Worm (Caenorhabditis elegans) whole organism, early embryonic: ENCODE data around the gene H23L24.4.

Experiments used
- B0310.2 ChIP-seq: sonication (generic microtip); optimal IDR thresholded peaks from 2 replicates; lab custom pipeline; 2016; ENCODE audit warnings: mild to moderate bottlenecking, missing genetic modification characterization, missing compliant biosample characterization
- F13C5.2 ChIP-seq: sonication (generic microtip); optimal IDR thresholded peaks from 2 replicates; lab custom pipeline; 2017; ENCODE audit warnings: mild to moderate bottlenecking, missing genetic modification characterization, inconsistent platforms, missing compliant biosample characterization
- aly-1 ChIP-seq: sonication (generic microtip); optimal IDR thresholded peaks from 2 replicates; lab custom pipeline; 2016; ENCODE audit warnings: missing genetic modification characterization, missing compliant biosample characterization
- ama-1 ChIP-seq: fragments of 150-350 bp; optimal IDR thresholded peaks from 2 replicates; lab custom pipeline; 2014
- ceh-13 ChIP-seq: fragments of 200-800 bp; sonication (Bioruptor generic); optimal IDR thresholded peaks from 2 replicates; lab custom pipeline; 2018; ENCODE audit warnings: mild to moderate bottlenecking, missing genetic modification characterization, missing compliant biosample characterization
- ceh-36 ChIP-seq: sonication (generic microtip); optimal IDR thresholded peaks from 2 replicates; lab custom pipeline; 2016; ENCODE audit warnings: missing genetic modification characterization, inconsistent platforms, missing compliant biosample characterization
- ets-7 ChIP-seq: sonication (generic microtip); optimal IDR thresholded peaks from 2 replicates; lab custom pipeline; 2016; ENCODE audit warnings: missing genotype, missing genetic modification characterization, missing compliant biosample characterization
- flt-1 ChIP-seq: fragments of 200-800 bp; sonication (Bioruptor generic); IDR thresholded peaks from 2 replicates; pipeline ENCODE4 v1.3.6; 2022; ENCODE audit warnings: missing genetic modification characterization, missing compliant biosample characterization
- hmbx-1 ChIP-seq: sonication (generic microtip); optimal IDR thresholded peaks from 2 replicates; lab custom pipeline; 2016; ENCODE audit warnings: mild to moderate bottlenecking, missing genetic modification characterization, missing compliant biosample characterization
- hmg-4 ChIP-seq: fragments of 200-800 bp; sonication (Bioruptor generic); optimal IDR thresholded peaks from 2 replicates; lab custom pipeline; 2018; ENCODE audit warnings: mild to moderate bottlenecking, missing genetic modification characterization, missing compliant biosample characterization
- hnd-1 ChIP-seq: sonication (generic microtip); optimal IDR thresholded peaks from 2 replicates; lab custom pipeline; 2016; ENCODE audit warnings: missing genetic modification characterization, missing compliant biosample characterization
- pes-1 ChIP-seq: fragments of 200-800 bp; sonication (Bioruptor generic); IDR thresholded peaks from 2 replicates; pipeline ENCODE4 v1.3.6; 2022; ENCODE audit warnings: missing genetic modification reagents, missing genetic modification characterization, missing compliant biosample characterization
- scrt-1 ChIP-seq: fragments of 200-800 bp; sonication (Bioruptor generic); IDR thresholded peaks from 2 replicates; pipeline ENCODE4 v1.3.6; 2022; ENCODE audit warnings: missing genetic modification characterization, missing compliant biosample characterization
- sea-1 ChIP-seq: fragments of 200-800 bp; sonication (Bioruptor generic); conservative IDR thresholded peaks from 2 replicates; pipeline ENCODE4 v1.3.6; 2022; ENCODE audit warnings: missing genetic modification characterization, missing compliant biosample characterization
- tbx-11 ChIP-seq: fragments of 200-800 bp; sonication (Bioruptor generic); IDR thresholded peaks from 2 replicates; pipeline ENCODE4 v1.3.6; 2022; ENCODE audit warnings: missing genetic modification characterization, missing compliant biosample characterization
- tbx-37 ChIP-seq: fragments of 200-800 bp; sonication (Bioruptor generic); conservative IDR thresholded peaks from 2 replicates; pipeline ENCODE4 v1.3.6; 2022; ENCODE audit warnings: missing genetic modification reagents, missing genetic modification characterization, missing compliant biosample characterization
- tra-4 ChIP-seq: sonication (generic microtip); optimal IDR thresholded peaks from 2 replicates; lab custom pipeline; 2017; ENCODE audit warnings: missing genetic modification characterization, missing compliant biosample characterization

H23L24.4 gene

DNA sequence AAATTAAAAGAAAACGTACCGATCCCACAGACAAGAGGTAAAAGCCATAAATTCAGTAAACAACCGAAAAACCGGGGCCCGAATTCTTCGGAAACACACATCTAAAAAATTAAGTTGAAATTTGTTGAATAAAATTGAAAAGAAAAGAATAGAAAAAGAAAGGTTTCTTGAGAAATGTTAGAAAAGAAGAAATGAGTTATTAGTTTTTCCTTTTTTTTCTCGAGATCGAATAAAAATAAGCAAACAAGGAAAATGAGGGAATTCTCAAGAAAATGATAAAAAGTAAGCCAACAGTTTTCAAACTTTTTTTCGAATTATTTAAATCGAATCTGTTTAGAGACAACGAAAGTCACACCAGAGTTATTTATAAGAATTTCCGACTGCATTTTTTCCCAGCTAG, at the start of gene H23L24.4:
Gene H23L24.4, minus strand, starts transcription at position 101 of the 400 bp plus-strand sequence.
- TF ChIP-seq ceh-13 (GFP tag; lab: Kevin White, UChicago) (no peak), tbx-11 (GFP tag; lab: Robert Waterston, UW) (no peak), tra-4 (tag; lab: Kevin White, UChicago) (no peak), hmbx-1 (tag; lab: Kevin White, UChicago) (no peak), ama-1 (lab: Kevin White, UChicago) (no peak), pes-1 (GFP tag; lab: Robert Waterston, UW) (no peak), flt-1 (GFP tag; lab: Robert Waterston, UW) (no peak), tbx-37 (GFP tag; lab: Robert Waterston, UW) (no peak), B0310.2 (tag; lab: Kevin White, UChicago) (no peak), sea-1 (GFP tag; lab: Robert Waterston, UW) (no peak), scrt-1 (no peak), F13C5.2 (tag; lab: Kevin White, UChicago) (no peak), ets-7 (tag; lab: Kevin White, UChicago) (no peak), hmg-4 (no peak), hnd-1 (tag; lab: Kevin White, UChicago) (no peak), aly-1 (tag; lab: Kevin White, UChicago) (no peak), ceh-36 (tag; lab: Kevin White, UChicago) (no peak)

DNA sequence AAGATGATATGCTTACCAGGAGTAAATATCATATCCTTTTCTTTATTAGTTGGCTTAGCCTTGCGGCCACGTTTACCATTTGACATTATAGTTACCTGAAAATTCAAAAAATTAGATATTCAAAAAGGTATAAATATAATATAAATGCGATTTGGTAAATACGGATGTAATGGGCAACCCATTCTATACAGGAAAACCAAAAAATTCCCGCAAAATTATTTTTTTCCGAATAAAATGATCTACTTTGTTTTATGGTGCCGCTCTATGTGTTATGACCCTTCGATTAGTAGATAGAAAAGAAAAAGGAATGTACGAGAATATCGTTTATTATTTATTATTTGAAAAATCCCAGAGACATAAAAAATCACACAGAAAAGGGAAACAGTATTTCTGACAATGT, 49.3 kb upstream of the H23L24.4 start, which contains the start of gene elli-1:
Gene elli-1, minus strand, starts transcription at position 101 of the 400 bp plus-strand sequence.
- TF ChIP-seq tbx-11 (GFP tag; lab: Robert Waterston, UW) (no peak), ets-7 (tag; lab: Kevin White, UChicago) (no peak)

DNA sequence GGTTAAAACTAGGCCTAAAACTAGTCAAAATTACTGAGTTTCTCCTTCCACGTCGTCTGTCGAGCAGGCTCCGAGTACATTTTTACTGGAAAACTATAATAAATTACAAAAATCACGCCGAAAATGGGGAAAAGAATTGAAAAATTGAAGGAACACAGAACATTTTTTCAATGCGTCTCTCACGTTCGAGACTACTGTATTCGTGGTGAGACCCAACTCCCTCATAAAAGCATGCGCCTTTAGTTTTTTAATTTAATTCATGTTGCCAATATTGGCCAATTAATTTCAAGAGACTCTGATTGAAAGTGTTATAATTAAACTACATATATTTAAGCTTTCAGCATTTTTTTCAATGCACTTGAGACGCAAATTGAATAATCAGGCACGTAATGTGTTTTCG, 48.7 kb upstream of the H23L24.4 start:
- no peak for TF ChIP-seq hmg-4
- no peak for TF ChIP-seq flt-1 (GFP tag; lab: Robert Waterston, UW)
- TF ChIP-seq hnd-1 (tag; lab: Kevin White, UChicago), result no peak
- TF ChIP-seq B0310.2 (tag; lab: Kevin White, UChicago), result no peak
- TF ChIP-seq tbx-11 (GFP tag; lab: Robert Waterston, UW), result no peak
- TF ChIP-seq ceh-13 (GFP tag; lab: Kevin White, UChicago), result no peak
- no peak for TF ChIP-seq pes-1 (GFP tag; lab: Robert Waterston, UW)
- no peak for TF ChIP-seq scrt-1
- no peak for TF ChIP-seq ama-1 (lab: Kevin White, UChicago)
- no peak for TF ChIP-seq ceh-36 (tag; lab: Kevin White, UChicago)
- TF ChIP-seq sea-1 (GFP tag; lab: Robert Waterston, UW), result no peak
- TF ChIP-seq tra-4 (tag; lab: Kevin White, UChicago), result no peak
- TF ChIP-seq ets-7 (tag; lab: Kevin White, UChicago), result no peak
- TF ChIP-seq hmbx-1 (tag; lab: Kevin White, UChicago), result no peak
- no peak for TF ChIP-seq F13C5.2 (tag; lab: Kevin White, UChicago)
- no peak for TF ChIP-seq tbx-37 (GFP tag; lab: Robert Waterston, UW)
- TF ChIP-seq aly-1 (tag; lab: Kevin White, UChicago), result no peak

DNA sequence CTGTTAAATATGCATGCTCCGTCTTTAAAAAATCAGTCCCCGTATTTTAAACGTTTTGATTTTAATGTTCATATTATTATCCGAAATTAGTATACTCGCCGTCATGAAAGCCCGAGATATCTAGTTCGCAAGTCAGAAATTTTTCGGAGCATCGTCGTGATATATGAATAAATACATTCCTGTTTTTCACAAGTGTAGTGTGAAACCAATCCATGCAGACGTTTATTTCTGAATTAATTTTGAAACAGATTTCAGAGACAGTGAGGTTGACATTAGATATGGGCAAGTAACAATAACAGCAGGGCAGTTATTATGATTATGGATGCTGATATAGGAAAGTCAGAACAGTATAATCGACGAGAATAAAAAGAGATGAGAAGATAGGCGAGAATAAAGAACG, 47.1 kb upstream of the H23L24.4 start:
- TF ChIP-seq hnd-1 (tag; lab: Kevin White, UChicago) (no peak), flt-1 (GFP tag; lab: Robert Waterston, UW) (no peak), tra-4 (tag; lab: Kevin White, UChicago) (no peak), B0310.2 (tag; lab: Kevin White, UChicago) (no peak), ceh-13 (GFP tag; lab: Kevin White, UChicago) (no peak), tbx-37 (GFP tag; lab: Robert Waterston, UW) (no peak), hmbx-1 (tag; lab: Kevin White, UChicago) (no peak), hmg-4 (no peak), ets-7 (tag; lab: Kevin White, UChicago) (no peak), aly-1 (tag; lab: Kevin White, UChicago) (no peak), F13C5.2 (tag; lab: Kevin White, UChicago) (no peak), ceh-36 (tag; lab: Kevin White, UChicago) (no peak), pes-1 (GFP tag; lab: Robert Waterston, UW) (no peak), tbx-11 (GFP tag; lab: Robert Waterston, UW) (no peak), scrt-1 (no peak)

DNA sequence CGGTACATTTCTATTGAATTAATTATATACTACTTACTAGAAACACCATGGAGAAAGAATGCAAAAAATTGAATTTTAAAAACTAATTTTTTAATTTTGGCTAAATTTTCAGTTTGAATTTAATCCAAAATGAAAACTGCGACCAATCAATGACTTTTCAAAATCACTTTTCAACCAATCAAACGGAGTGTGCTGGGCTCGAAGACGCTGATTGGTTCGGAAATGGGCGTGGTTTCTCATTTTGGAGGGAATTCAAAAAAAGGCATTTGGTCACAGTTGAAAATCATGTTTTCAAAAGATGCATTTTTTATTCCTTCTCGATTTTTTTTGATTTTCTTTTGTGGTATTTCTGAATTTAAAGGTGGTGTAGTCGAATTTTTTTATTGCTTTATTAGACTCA, 43.6 kb upstream of the H23L24.4 start:
- TF ChIP-seq aly-1 (tag; lab: Kevin White, UChicago) (no peak), hnd-1 (tag; lab: Kevin White, UChicago) (no peak), tbx-11 (GFP tag; lab: Robert Waterston, UW) (no peak), hmg-4 (no peak), tbx-37 (GFP tag; lab: Robert Waterston, UW) (no peak), ama-1 (lab: Kevin White, UChicago) (no peak), tra-4 (tag; lab: Kevin White, UChicago) (no peak), ceh-36 (tag; lab: Kevin White, UChicago) (no peak), F13C5.2 (tag; lab: Kevin White, UChicago) (no peak), B0310.2 (tag; lab: Kevin White, UChicago) (no peak)

DNA sequence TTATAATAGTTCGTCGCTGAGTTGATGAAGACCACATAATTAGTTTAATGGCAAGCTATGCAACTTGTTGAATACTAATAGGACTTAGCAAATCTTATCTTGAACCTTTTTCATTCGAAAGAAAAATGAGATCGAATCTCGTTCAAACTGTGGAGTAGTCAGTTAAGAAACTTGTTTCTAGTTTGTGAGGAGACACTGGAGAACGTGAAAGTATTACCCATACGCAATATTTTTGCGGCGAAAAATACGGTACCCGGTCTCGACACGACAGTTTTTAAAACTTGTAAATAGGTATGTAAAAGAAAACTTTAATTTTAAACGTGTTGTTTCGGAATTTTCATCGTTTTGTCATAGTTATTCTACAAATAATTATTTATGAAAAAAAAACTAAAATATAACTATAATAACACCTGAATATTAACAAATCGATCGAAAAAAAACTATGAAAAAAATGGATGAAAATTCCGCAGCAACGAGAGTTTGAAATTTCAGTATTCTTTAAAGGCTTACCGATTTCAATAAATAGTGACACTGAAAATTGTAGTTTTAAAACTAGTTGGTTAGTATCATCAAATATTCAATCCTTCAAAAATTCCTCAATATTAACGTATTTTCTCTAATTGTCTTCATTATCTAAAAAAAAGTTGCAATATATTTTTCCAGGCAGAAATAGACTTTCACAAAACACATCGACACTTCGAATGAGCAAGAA, 40.3 kb upstream of the H23L24.4 start, which contains the start of the genes F20C5.7 and parg-1:
Gene F20C5.7, minus strand, starts transcription at position 101 of the 712 bp plus-strand sequence.
Gene parg-1, plus strand, starts transcription at position 662 of the 712 bp plus-strand sequence.
- no peak for TF ChIP-seq flt-1 (GFP tag; lab: Robert Waterston, UW)
- TF ChIP-seq hmg-4, result no peak
- no peak for TF ChIP-seq ceh-13 (GFP tag; lab: Kevin White, UChicago)
- TF ChIP-seq ama-1 (lab: Kevin White, UChicago), result no peak
- no peak for TF ChIP-seq tbx-11 (GFP tag; lab: Robert Waterston, UW)
- TF ChIP-seq scrt-1, result no peak
- TF ChIP-seq pes-1 (GFP tag; lab: Robert Waterston, UW), result no peak
- TF ChIP-seq B0310.2 (tag; lab: Kevin White, UChicago), result no peak
